Fruit fly (Drosophila melanogaster): ENCODE data around the gene Prosalpha4T1.

The Prosalpha4T1 gene

dm6 chr3R:20765302-20766155, 16.7 kb upstream of the Prosalpha4T1 start (continued):
- TF ChIP-seq CG6276 (GFP tag; optimal IDR thresholded peaks at IDR 0.05) (peak; percentile 87), Ets21C (GFP tag; optimal IDR thresholded peaks at IDR 0.05) (peak; percentile 59), Eip75B (GFP tag; optimal IDR thresholded peaks at IDR 0.05) (peak; percentile 42), svp (GFP tag) (peak; percentile 98), CG6792 (GFP tag; optimal IDR thresholded peaks at IDR 0.05) (peak; percentile 41), esn (GFP tag; optimal IDR thresholded peaks at IDR 0.05) (peak; percentile 65), CG9139 (GFP tag; optimal IDR thresholded peaks at IDR 0.05) (no peak), Eip93F (GFP tag; optimal IDR thresholded peaks at IDR 0.05) (peak; percentile 31), CG3919 (GFP tag; optimal IDR thresholded peaks at IDR 0.05) (no peak), CG3032 (tag; optimal IDR thresholded peaks at IDR 0.05) (no peak), CG8632 (GFP tag; optimal IDR thresholded peaks at IDR 0.05) (no peak), Hr38 (GFP tag; optimal IDR thresholded peaks at IDR 0.05) (no peak), CG11294 (GFP tag; IDR thresholded peaks at IDR 0.05) (no peak), topi (GFP tag; optimal IDR thresholded peaks at IDR 0.05) (peak; percentile 41), acj6 (GFP tag; optimal IDR thresholded peaks at IDR 0.05) (no peak), pdm3 (GFP tag; optimal IDR thresholded peaks at IDR 0.05) (no peak), Hr39 (GFP tag; optimal IDR thresholded peaks at IDR 0.05) (peak; percentile 56), CG15336 (GFP tag; IDR thresholded peaks at IDR 0.05) (peak; percentile 33; the same call in 1 of the 2 replicates), fd85E (GFP tag; optimal IDR thresholded peaks at IDR 0.05) (no peak), CG7368 (GFP tag; optimal IDR thresholded peaks at IDR 0.05) (no peak), Gug (GFP tag; IDR thresholded peaks at IDR 0.05) (no peak), CG11902 (GFP tag; optimal IDR thresholded peaks at IDR 0.05) (no peak), Sox14 (GFP tag; optimal IDR thresholded peaks at IDR 0.05) (peak; percentile 40), CG16779 (tag; optimal IDR thresholded peaks at IDR 0.05) (peak; percentile 10), OdsH (GFP tag; optimal IDR thresholded peaks at IDR 0.05) (no peak), vri (GFP tag; optimal IDR thresholded peaks at IDR 0.05) (peak; percentile 92), achi (GFP tag; optimal IDR thresholded peaks at IDR 0.05) (no peak), fkh (GFP tag; optimal IDR thresholded peaks at IDR 0.05) (no peak), CG4318 (GFP tag; optimal IDR thresholded peaks at IDR 0.05) (no peak), dac (GFP tag; optimal IDR thresholded peaks at IDR 0.05) (no peak), Lpt (GFP tag; optimal IDR thresholded peaks at IDR 0.05) (peak; percentile 54)

dm6 chr3R:20764058-20764457, 15.2 kb upstream of the Prosalpha4T1 start:
- TF ChIP-seq cyc (GFP tag; optimal IDR thresholded peaks at IDR 0.05) (peak; percentile 69), CG11902 (GFP tag; optimal IDR thresholded peaks at IDR 0.05) (peak; percentile 12), CG10669 (GFP tag; optimal IDR thresholded peaks at IDR 0.05) (peak; percentile 59), Blimp-1 (GFP tag; optimal IDR thresholded peaks at IDR 0.05) (peak; percentile 61), salr (GFP tag; optimal IDR thresholded peaks at IDR 0.05) (peak; percentile 11 to 69), Gug (GFP tag; IDR thresholded peaks at IDR 0.05) (peak; percentile 16; the same call in 1 of the 2 replicates), spab (GFP tag; optimal IDR thresholded peaks at IDR 0.05) (peak; percentile 68), Lpt (GFP tag; optimal IDR thresholded peaks at IDR 0.05) (peak; percentile 21), CG8319 (GFP tag; optimal IDR thresholded peaks at IDR 0.05) (peak; percentile 68), CG8119 (GFP tag; IDR thresholded peaks at IDR 0.05) (peak; percentile 58), net (GFP tag; optimal IDR thresholded peaks at IDR 0.05) (peak; percentile 20), CG6276 (GFP tag; optimal IDR thresholded peaks at IDR 0.05) (peak; percentile 73), svp (GFP tag) (peak; percentile 79), CG6808 (GFP tag; optimal IDR thresholded peaks at IDR 0.05) (peak; percentile 53), acj6 (GFP tag; optimal IDR thresholded peaks at IDR 0.05) (peak; percentile 72), Smox (GFP tag; optimal IDR thresholded peaks at IDR 0.05) (peak; percentile 76), topi (GFP tag; optimal IDR thresholded peaks at IDR 0.05) (peak; percentile 80), Met (GFP tag; optimal IDR thresholded peaks at IDR 0.05) (peak; percentile 83), fd59A (GFP tag; optimal IDR thresholded peaks at IDR 0.05) (peak; percentile 30), CG32006 (GFP tag; optimal IDR thresholded peaks at IDR 0.05) (peak; percentile 70), esn (GFP tag; optimal IDR thresholded peaks at IDR 0.05) (peak; percentile 85), CG11762 (GFP tag; optimal IDR thresholded peaks at IDR 0.05; ENCODE audit: insufficient read depth) (peak; percentile 44), lz (GFP tag; optimal IDR thresholded peaks at IDR 0.05) (peak; percentile 63), Hr39 (GFP tag; optimal IDR thresholded peaks at IDR 0.05) (peak; percentile 72), CG34406 (GFP tag; optimal IDR thresholded peaks at IDR 0.05) (peak; percentile 69), pdm3 (GFP tag; optimal IDR thresholded peaks at IDR 0.05) (peak; percentile 71), CG3919 (GFP tag; optimal IDR thresholded peaks at IDR 0.05) (peak; percentile 70), Sox102F (GFP tag; optimal IDR thresholded peaks at IDR 0.05) (peak; percentile 70), Hr4 (GFP tag; optimal IDR thresholded peaks at IDR 0.05) (peak; percentile 57)
